Fruit fly (Drosophila melanogaster) whole organism, adult: ENCODE results near the gene Uba5.

Experiments
- CG7045 ChIP-seq: fragments of 200-800 bp; sonication (Bioruptor generic); optimal IDR thresholded peaks from 2 replicates; lab custom pipeline; 2017; ENCODE audit warnings: missing biosample characterization, mild to moderate bottlenecking, missing genetic modification characterization
- Clk ChIP-seq: fragments of 200-800 bp; sonication (Bioruptor generic); optimal IDR thresholded peaks from 2 replicates; lab custom pipeline; 2017; ENCODE audit warnings: missing biosample characterization, missing genetic modification characterization
- bab1 ChIP-seq: fragments of 200-800 bp; sonication (Bioruptor generic); optimal IDR thresholded peaks from 3 replicates; lab custom pipeline; 2019; ENCODE audit warnings: missing biosample characterization, mild to moderate bottlenecking, missing genetic modification characterization, moderate library complexity
- cic ChIP-seq: fragments of 200-800 bp; sonication (Bioruptor generic); optimal IDR thresholded peaks from 2 replicates; lab custom pipeline; 2017; ENCODE audit warnings: missing biosample characterization, mild to moderate bottlenecking, missing genetic modification characterization, moderate library complexity
- kay ChIP-seq: fragments of 200-800 bp; sonication (Bioruptor generic); peaks from one replicate; lab custom pipeline; 2016; ENCODE audit warnings: missing biosample characterization, missing genetic modification characterization, borderline replicate concordance
- ovo ChIP-seq: fragments of 200-800 bp; sonication (Bioruptor generic); optimal IDR thresholded peaks from 2 replicates; lab custom pipeline; 2016; ENCODE audit warnings: missing biosample characterization, missing genetic modification characterization

dm6 chrX:11511955-11512354, 28.6 kb downstream of the Uba5 start:
- TF ChIP-seq cic (GFP tag; lab: Kevin White, UChicago) (no peak), ovo (GFP tag; lab: Kevin White, UChicago) (no peak), Clk (no peak), CG7045 (no peak), bab1 (no peak), kay (GFP tag; lab: Kevin White, UChicago) (no peak)
